Worm (Caenorhabditis elegans) whole organism, L1 larva: ENCODE data around the gene F23F12.3.

Experiments
- C16A3.4 ChIP-seq: fragments of 150-350 bp; optimal IDR thresholded peaks from 2 replicates; lab custom pipeline; 2014; ENCODE audit warnings: missing biosample characterization, missing genetic modification characterization
- F16B12.6 ChIP-seq: fragments of 150-350 bp; optimal IDR thresholded peaks from 2 replicates; lab custom pipeline; 2014; ENCODE audit warnings: missing biosample characterization, missing genetic modification characterization
- Y116A8C.19 ChIP-seq: sonication (generic microtip); optimal IDR thresholded peaks from 2 replicates; lab custom pipeline; 2016; ENCODE audit warnings: missing compliant biosample characterization, missing genetic modification characterization, borderline replicate concordance
- aly-2 ChIP-seq: fragments of 150-350 bp; optimal IDR thresholded peaks from 2 replicates; lab custom pipeline; 2014; ENCODE audit warnings: missing biosample characterization, missing genetic modification characterization
- blmp-1 ChIP-seq: fragments of 150-350 bp; optimal IDR thresholded peaks from 2 replicates; lab custom pipeline; 2014; ENCODE audit warnings: missing biosample characterization, missing genetic modification characterization
- ceh-82 ChIP-seq, 3 experiments: fragments of 150-350 bp in 1 of 3; sonication (generic microtip) in 2 of 3; optimal IDR thresholded peaks; 2 replicates each; lab custom pipeline; 2014 to 2017; ENCODE audit warnings: missing biosample characterization in 3 of 3, missing genetic modification characterization in 3 of 3
- ceh-90 ChIP-seq: sonication (generic microtip); optimal IDR thresholded peaks from 2 replicates; lab custom pipeline; 2016; ENCODE audit warnings: missing genetic modification characterization, missing compliant biosample characterization
- ces-1 ChIP-seq: fragments of 150-350 bp; optimal IDR thresholded peaks from 2 replicates; lab custom pipeline; 2014; ENCODE audit warnings: missing biosample characterization, missing genetic modification reagents, missing genetic modification characterization
- dpl-1 ChIP-seq, 3 experiments: fragments of 150-350 bp in 2 of 3; sonication (generic microtip) in 1 of 3; optimal IDR thresholded peaks; 2 replicates each; lab custom pipeline; 2014 to 2017; ENCODE audit warnings: missing biosample characterization in 3 of 3, missing genetic modification characterization in 3 of 3, missing genetic modification reagents in 3 of 3
- dsc-1 ChIP-seq: sonication (generic microtip); optimal IDR thresholded peaks from 2 replicates; lab custom pipeline; 2016; ENCODE audit warnings: mild to moderate bottlenecking, missing genetic modification characterization, missing compliant biosample characterization
- efl-1 ChIP-seq, 4 experiments: fragments of 150-350 bp; optimal IDR thresholded peaks in 3 of 4; peaks in 1 of 4; 1 replicate in 1 of 4; 2 replicates in 3 of 4; lab custom pipeline; 2014; ENCODE audit warnings: missing biosample characterization in 2 of 4, missing genetic modification characterization in 2 of 4, missing genetic modification reagents in 2 of 4
- elt-2 ChIP-seq: sonication (generic microtip); optimal IDR thresholded peaks from 2 replicates; lab custom pipeline; 2016; ENCODE audit warnings: missing genetic modification characterization, mild to moderate bottlenecking, inconsistent platforms, missing compliant biosample characterization, missing genetic modification reagents
- fkh-10 ChIP-seq: sonication (generic microtip); optimal IDR thresholded peaks from 2 replicates; lab custom pipeline; 2017; ENCODE audit warnings: missing biosample characterization, missing genetic modification reagents, missing genetic modification characterization
- fkh-4 ChIP-seq: sonication (generic microtip); optimal IDR thresholded peaks from 2 replicates; lab custom pipeline; 2016; ENCODE audit warnings: missing compliant biosample characterization, missing genetic modification characterization, borderline replicate concordance
- fkh-8 ChIP-seq: sonication (generic microtip); optimal IDR thresholded peaks from 2 replicates; lab custom pipeline; 2016; ENCODE audit warnings: mild to moderate bottlenecking, missing genetic modification characterization, missing compliant biosample characterization
- fos-1 ChIP-seq: fragments of 150-350 bp; optimal IDR thresholded peaks from 2 replicates; lab custom pipeline; 2014; ENCODE audit warnings: missing biosample characterization, missing genetic modification characterization
- grh-1 ChIP-seq: fragments of 200-800 bp; sonication (Bioruptor generic); IDR thresholded peaks from 2 replicates; pipeline ENCODE4 v1.3.6; 2022; ENCODE audit warnings: missing genetic modification reagents, missing genetic modification characterization, missing compliant biosample characterization
- hlh-17 ChIP-seq: fragments of 200-800 bp; sonication (Bioruptor generic); optimal IDR thresholded peaks from 2 replicates; lab custom pipeline; 2018; ENCODE audit warnings: missing genetic modification characterization, mild to moderate bottlenecking, missing compliant biosample characterization, moderate library complexity, borderline replicate concordance
- hlh-4 ChIP-seq: sonication (generic microtip); optimal IDR thresholded peaks from 2 replicates; lab custom pipeline; 2016; ENCODE audit warnings: mild to moderate bottlenecking, missing genetic modification characterization, missing compliant biosample characterization
- hpl-2 ChIP-seq: fragments of 150-350 bp; optimal IDR thresholded peaks from 2 replicates; lab custom pipeline; 2014; ENCODE audit warnings: missing biosample characterization, missing genetic modification reagents, missing genetic modification characterization
- isw-1 ChIP-seq: fragments of 200-800 bp; sonication (Bioruptor generic); IDR thresholded peaks from 2 replicates; pipeline ENCODE4 v1.3.6; 2022; ENCODE audit warnings: missing genetic modification characterization, missing compliant biosample characterization
- lin-13 ChIP-seq: fragments of 150-350 bp; optimal IDR thresholded peaks from 2 replicates; lab custom pipeline; 2014; ENCODE audit warnings: missing biosample characterization, missing genetic modification reagents, missing genetic modification characterization
- lin-14 ChIP-seq: fragments of 200-800 bp; sonication (Bioruptor generic); optimal IDR thresholded peaks from 2 replicates; lab custom pipeline; 2018; ENCODE audit warnings: mild to moderate bottlenecking, missing genetic modification characterization, moderate library complexity, missing compliant biosample characterization
- lin-15B ChIP-seq: fragments of 150-350 bp; sonication (generic microtip); optimal IDR thresholded peaks from 3 replicates; lab custom pipeline; 2014; ENCODE audit warnings: missing biosample characterization, missing genetic modification characterization
- lin-35 ChIP-seq, 2 experiments: fragments of 150-350 bp; optimal IDR thresholded peaks; 2 replicates each; lab custom pipeline; 2014; ENCODE audit warnings: missing biosample characterization in 2 of 2, missing genetic modification characterization in 2 of 2, missing genetic modification reagents in 2 of 2
- lsy-2 ChIP-seq, 2 experiments: fragments of 150-350 bp; optimal IDR thresholded peaks; 2 replicates each; lab custom pipeline; 2014; ENCODE audit warnings: missing biosample characterization in 2 of 2, missing genetic modification characterization in 2 of 2
- mdl-1 ChIP-seq, 2 experiments: fragments of 150-350 bp; optimal IDR thresholded peaks; 2 replicates each; lab custom pipeline; 2014 to 2017; ENCODE audit warnings: missing biosample characterization in 2 of 2, missing genetic modification characterization in 2 of 2, inconsistent platforms in 1 of 2
- mep-1 ChIP-seq: fragments of 150-350 bp; optimal IDR thresholded peaks from 2 replicates; lab custom pipeline; 2014; ENCODE audit warnings: missing biosample characterization, missing genetic modification characterization
- nhr-11 ChIP-seq: fragments of 150-350 bp; optimal IDR thresholded peaks from 2 replicates; lab custom pipeline; 2014; ENCODE audit warnings: missing biosample characterization, missing genetic modification characterization
- nhr-19 ChIP-seq: fragments of 200-800 bp; sonication (Bioruptor generic); conservative IDR thresholded peaks from 2 replicates; pipeline ENCODE4 v1.3.6; 2022; ENCODE audit warnings: missing genetic modification characterization, missing compliant biosample characterization
- nhr-20 ChIP-seq: sonication (generic microtip); optimal IDR thresholded peaks from 2 replicates; lab custom pipeline; 2016; ENCODE audit warnings: mild to moderate bottlenecking, missing genetic modification characterization, missing compliant biosample characterization
- nhr-28 ChIP-seq: fragments of 150-350 bp; optimal IDR thresholded peaks from 2 replicates; lab custom pipeline; 2014; ENCODE audit warnings: missing biosample characterization, missing genetic modification characterization
- nhr-47 ChIP-seq: sonication (generic microtip); optimal IDR thresholded peaks from 2 replicates; lab custom pipeline; 2016; ENCODE audit warnings: mild to moderate bottlenecking, missing genetic modification characterization, moderate library complexity, missing compliant biosample characterization
- nhr-71 ChIP-seq: sonication (generic microtip); optimal IDR thresholded peaks from 2 replicates; lab custom pipeline; 2016; ENCODE audit warnings: mild to moderate bottlenecking, missing genetic modification characterization, moderate library complexity, missing compliant biosample characterization
- nhr-85 ChIP-seq: sonication (generic microtip); peaks from one replicate; lab custom pipeline; 2016; ENCODE audit warnings: missing genetic modification characterization, inconsistent platforms, missing compliant biosample characterization
- nhr-90 ChIP-seq: sonication (generic microtip); optimal IDR thresholded peaks from 2 replicates; lab custom pipeline; 2016; ENCODE audit warnings: mild to moderate bottlenecking, missing genetic modification characterization, missing compliant biosample characterization; ENCODE audit not compliant: poor library complexity
- pag-3 ChIP-seq: sonication (generic microtip); optimal IDR thresholded peaks from 2 replicates; lab custom pipeline; 2017; ENCODE audit warnings: missing genetic modification characterization, mild to moderate bottlenecking, missing compliant biosample characterization, antibody characterized with exemption, borderline replicate concordance; ENCODE audit not compliant: insufficient read depth
- rnt-1 ChIP-seq: sonication (generic microtip); optimal IDR thresholded peaks from 2 replicates; lab custom pipeline; 2016; ENCODE audit warnings: mild to moderate bottlenecking, missing genetic modification characterization, moderate library complexity, missing compliant biosample characterization
- skn-1 ChIP-seq: fragments of 150-350 bp; optimal IDR thresholded peaks from 2 replicates; lab custom pipeline; 2014; ENCODE audit warnings: missing biosample characterization, missing genetic modification characterization
- snpc-4 ChIP-seq: fragments of 150-350 bp; optimal IDR thresholded peaks from 2 replicates; lab custom pipeline; 2014; ENCODE audit warnings: missing biosample characterization, missing genetic modification characterization
- sup-37 ChIP-seq: fragments of 200-800 bp; sonication (Bioruptor generic); optimal IDR thresholded peaks from 2 replicates; lab custom pipeline; 2018; ENCODE audit warnings: mild to moderate bottlenecking, missing genetic modification characterization, missing compliant biosample characterization
- swsn-7 ChIP-seq: sonication (generic microtip); optimal IDR thresholded peaks from 2 replicates; lab custom pipeline; 2016; ENCODE audit warnings: missing genetic modification characterization, missing compliant biosample characterization
- xbp-1 ChIP-seq: sonication (generic microtip); optimal IDR thresholded peaks from 2 replicates; lab custom pipeline; 2016; ENCODE audit warnings: missing genetic modification characterization, missing compliant biosample characterization
- zip-4 ChIP-seq: fragments of 200-800 bp; sonication (Bioruptor generic); optimal IDR thresholded peaks from 2 replicates; lab custom pipeline; 2018; ENCODE audit warnings: mild to moderate bottlenecking, missing genetic modification characterization, moderate library complexity, missing compliant biosample characterization

F23F12.3 gene

ce11 chrIII:6482918-6483317 lies 17.4 kb upstream of the F23F12.3 start, which contains the start of gene chtb-2:
Gene chtb-2, plus strand, starts transcription at chrIII:6483218.
- TF ChIP-seq rnt-1 (tag; lab: Kevin White, UChicago) = no peak
- no peak for TF ChIP-seq hlh-17 (GFP tag; lab: Kevin White, UChicago)
- TF ChIP-seq lin-14 (GFP tag; lab: Kevin White, UChicago) = no peak
- TF ChIP-seq zip-4 (GFP tag; lab: Kevin White, UChicago) = no peak
- no peak for TF ChIP-seq aly-2
- TF ChIP-seq lin-15B (tag; lab: Kevin White, UChicago) = no peak
- TF ChIP-seq ceh-90 = no peak
- no peak for TF ChIP-seq nhr-28
- TF ChIP-seq fkh-10 = no peak
- no peak for TF ChIP-seq dsc-1 (tag; lab: Kevin White, UChicago)
- no peak for TF ChIP-seq sup-37 (GFP tag; lab: Kevin White, UChicago)
- TF ChIP-seq grh-1 = no peak
- no peak for TF ChIP-seq fkh-8 (tag; lab: Kevin White, UChicago)
- TF ChIP-seq ces-1 (GFP tag; lab: Kevin White, UChicago) = no peak

- TF ChIP-seq dpl-1 (GFP tag; optimal IDR thresholded peaks at IDR 0.05; lab: Kevin White, UChicago) (peak; percentile 66 to 74 (median 72)), nhr-11 (tag; lab: Kevin White, UChicago) (no peak), fkh-4 (tag; lab: Kevin White, UChicago) (no peak), mep-1 (tag; lab: Kevin White, UChicago) (peak; percentile 36), lsy-2 (tag; optimal IDR thresholded peaks at IDR 0.05; lab: Kevin White, UChicago) (peak; percentile 72 to 76), rnt-1 (tag; lab: Kevin White, UChicago) (peak; percentile 52), C16A3.4 (tag; lab: Kevin White, UChicago) (peak; percentile 49), fkh-8 (tag; lab: Kevin White, UChicago) (peak; percentile 7), hpl-2 (GFP tag; lab: Kevin White, UChicago) (no peak), mdl-1 (tag; optimal IDR thresholded peaks at IDR 0.05; lab: Kevin White, UChicago) (peak in 1 of 2 experiments; percentile 36), ces-1 (GFP tag; lab: Kevin White, UChicago) (no peak), elt-2 (tag; lab: Kevin White, UChicago) (no peak), lin-13 (peak; percentile 16), nhr-90 (peak; percentile 24), F16B12.6 (peak; percentile 95), nhr-85 (tag; lab: Kevin White, UChicago) (peak; percentile 79), lin-15B (tag; lab: Kevin White, UChicago) (peak; percentile 13), pag-3 (tag; lab: Kevin White, UChicago) (no peak), lin-35 (GFP tag; optimal IDR thresholded peaks at IDR 0.05; lab: Kevin White, UChicago) (peak; percentile 54 to 64), Y116A8C.19 (tag; lab: Kevin White, UChicago) (no peak), aly-2 (no peak), hlh-4 (tag; lab: Kevin White, UChicago) (no peak), skn-1 (tag; lab: Kevin White, UChicago) (peak; percentile 98), swsn-7 (tag; lab: Kevin White, UChicago) (peak; percentile 50), blmp-1 (tag; lab: Kevin White, UChicago) (peak; percentile 43), efl-1 (optimal IDR thresholded peaks at IDR 0.05; lab: Kevin White, UChicago) (peak; percentile 64 to 77), efl-1 (GFP tag; optimal IDR thresholded peaks at IDR 0.05 in 1 of 2; lab: Kevin White, UChicago) (peak; percentile 72 to 96), isw-1 (GFP tag; lab: Robert Waterston, UW) (peak; percentile 36), nhr-71 (tag; lab: Kevin White, UChicago) (peak; percentile 65), ceh-82 (tag; optimal IDR thresholded peaks at IDR 0.05; lab: Kevin White, UChicago) (peak; percentile 5 to 50 (median 33)), nhr-47 (tag; lab: Kevin White, UChicago) (no peak), snpc-4 (tag; lab: Kevin White, UChicago) (peak; percentile 16), nhr-20 (tag; lab: Kevin White, UChicago) (peak; percentile 62), nhr-19 (GFP tag; lab: Robert Waterston, UW) (peak; percentile 55), xbp-1 (tag; lab: Kevin White, UChicago) (peak; percentile 49), dsc-1 (tag; lab: Kevin White, UChicago) (peak; percentile 39), fos-1 (peak; percentile 28)
- TF ChIP-seq, all 84 proteins: peak for 26
These were observed 11.4 kb upstream of the F23F12.3 start for ce11 chrIII:6488916-6489315.
